Fruit fly (Drosophila melanogaster) whole organism, embryonic: Measurements from ENCODE around the gene CG31525.

ENCODE experiments used
- Ada2b ChIP-seq: fragments of 200-800 bp; sonication (Bioruptor generic); IDR thresholded peaks from 2 replicates; pipeline ENCODE4 v1.3.6; 2022; ENCODE audit warnings: missing biosample characterization, missing genetic modification characterization
- Adf1 ChIP-seq: fragments of 200-800 bp; sonication (Bioruptor generic); IDR thresholded peaks from 2 replicates; pipeline ENCODE4 v1.3.6; 2022; ENCODE audit warnings: missing biosample characterization, missing genetic modification characterization
- CG10979 ChIP-seq: fragments of 200-800 bp; sonication (Bioruptor generic); optimal IDR thresholded peaks from 2 replicates; lab custom pipeline; 2018; ENCODE audit warnings: missing biosample characterization, mild to moderate bottlenecking, missing genetic modification characterization, moderate library complexity
- CG1233 ChIP-seq: fragments of 200-800 bp; sonication (Bioruptor generic); optimal IDR thresholded peaks from 4 replicates; lab custom pipeline; 2018; ENCODE audit warnings: missing biosample characterization, mild to moderate bottlenecking, missing genetic modification characterization
- CG13624 ChIP-seq: fragments of 200-800 bp; sonication (Bioruptor generic); optimal IDR thresholded peaks from 2 replicates; lab custom pipeline; 2016; ENCODE audit warnings: missing biosample characterization, missing genetic modification characterization
- CG15479 ChIP-seq: fragments of 200-800 bp; sonication (Bioruptor generic); optimal IDR thresholded peaks from 3 replicates; lab custom pipeline; 2019; ENCODE audit warnings: missing biosample characterization, mild to moderate bottlenecking, missing genetic modification characterization, moderate library complexity
- CG15514 ChIP-seq: fragments of 200-800 bp; sonication (Bioruptor generic); optimal IDR thresholded peaks from 3 replicates; lab custom pipeline; 2017; ENCODE audit warnings: missing biosample characterization, missing genetic modification characterization, mild to moderate bottlenecking, moderate library complexity, missing genetic modification reagents
- CG16813 ChIP-seq: fragments of 200-800 bp; sonication (Bioruptor generic); IDR thresholded peaks from 3 replicates; pipeline ENCODE4 v1.3.6; 2022; ENCODE audit warnings: missing biosample characterization, missing genetic modification characterization; ENCODE audit not compliant: partially characterized antibody
- CG17385 ChIP-seq: fragments of 200-800 bp; sonication (Bioruptor generic); optimal IDR thresholded peaks from 3 replicates; lab custom pipeline; 2018; ENCODE audit warnings: missing biosample characterization, mild to moderate bottlenecking, missing genetic modification characterization
- CG2678 ChIP-seq: fragments of 200-800 bp; sonication (Bioruptor generic); optimal IDR thresholded peaks from 3 replicates; lab custom pipeline; 2019; ENCODE audit warnings: missing biosample characterization, mild to moderate bottlenecking, missing genetic modification characterization, moderate library complexity
- CG31441 ChIP-seq: fragments of 200-800 bp; sonication (Bioruptor generic); IDR thresholded peaks from 2 replicates; pipeline ENCODE4 v1.3.6; 2022; ENCODE audit warnings: missing biosample characterization, missing genetic modification characterization
- CG34224 ChIP-seq: fragments of 200-800 bp; sonication (Bioruptor generic); IDR thresholded peaks from 3 replicates; pipeline ENCODE4 v1.3.6; 2022; ENCODE audit warnings: missing biosample characterization, missing genetic modification characterization; ENCODE audit not compliant: partially characterized antibody
- CG34376 ChIP-seq: fragments of 200-800 bp; sonication (Bioruptor generic); optimal IDR thresholded peaks from 2 replicates; lab custom pipeline; 2018; ENCODE audit warnings: missing biosample characterization, mild to moderate bottlenecking, missing genetic modification characterization
- CG34422 ChIP-seq: fragments of 200-800 bp; sonication (Bioruptor generic); IDR thresholded peaks from 3 replicates; pipeline ENCODE4 v1.3.6; 2022; ENCODE audit warnings: missing biosample characterization, missing genetic modification characterization
- CG6254 ChIP-seq: fragments of 200-800 bp; sonication (Bioruptor generic); optimal IDR thresholded peaks from 3 replicates; lab custom pipeline; 2017; ENCODE audit warnings: mild to moderate bottlenecking, missing biosample characterization, missing genetic modification reagents, missing genetic modification characterization
- D19B ChIP-seq: fragments of 200-800 bp; sonication (Bioruptor generic); optimal IDR thresholded peaks from 2 replicates; lab custom pipeline; 2017; ENCODE audit warnings: missing biosample characterization, mild to moderate bottlenecking, missing genetic modification characterization
- Dll ChIP-seq: fragments of 200-800 bp; sonication (Bioruptor generic); IDR thresholded peaks from 4 replicates; pipeline ENCODE4 v1.3.6; 2022; ENCODE audit warnings: missing biosample characterization, missing genetic modification characterization; ENCODE audit not compliant: partially characterized antibody
- Med ChIP-seq: fragments of 200-800 bp; sonication (Bioruptor generic); peaks from one replicate; lab custom pipeline; 2016; ENCODE audit warnings: missing biosample characterization, missing genetic modification characterization, mild to moderate bottlenecking, inconsistent platforms, moderate library complexity
- Myb ChIP-seq: fragments of 200-800 bp; sonication (Bioruptor generic); optimal IDR thresholded peaks from 2 replicates; lab custom pipeline; 2016; ENCODE audit warnings: missing biosample characterization, missing genetic modification characterization
- Pdp1 ChIP-seq, 2 experiments: fragments of 200-800 bp; sonication (Bioruptor generic); optimal IDR thresholded peaks; 3 replicates each; lab custom pipeline; 2016; ENCODE audit warnings: missing biosample characterization in 2 of 2, missing genetic modification characterization in 2 of 2, mild to moderate bottlenecking in 1 of 2, moderate library complexity in 1 of 2
- Rfx ChIP-seq: fragments of 200-800 bp; sonication (Bioruptor generic); IDR thresholded peaks from 2 replicates; pipeline ENCODE4 v1.3.6; 2022; ENCODE audit warnings: missing biosample characterization, missing genetic modification characterization
- Side ChIP-seq: fragments of 200-800 bp; sonication (Bioruptor generic); optimal IDR thresholded peaks from 2 replicates; lab custom pipeline; 2016; ENCODE audit warnings: missing biosample characterization, missing genetic modification characterization
- bigmax ChIP-seq: fragments of 200-800 bp; sonication (Bioruptor generic); optimal IDR thresholded peaks from 2 replicates; lab custom pipeline; 2018; ENCODE audit warnings: missing biosample characterization, mild to moderate bottlenecking, missing genetic modification characterization
- chinmo ChIP-seq: fragments of 200-800 bp; sonication (Bioruptor generic); IDR thresholded peaks from 4 replicates; pipeline ENCODE4 v1.3.6; 2022; ENCODE audit warnings: missing biosample characterization, missing genetic modification characterization; ENCODE audit not compliant: partially characterized antibody
- ci ChIP-seq: fragments of 200-800 bp; sonication (Bioruptor generic); IDR thresholded peaks from 3 replicates; pipeline ENCODE4 v1.3.6; 2022; ENCODE audit warnings: missing biosample characterization, missing genetic modification characterization
- crol ChIP-seq: fragments of 200-800 bp; sonication (Bioruptor generic); IDR thresholded peaks from 2 replicates; pipeline ENCODE4 v1.3.6; 2022; ENCODE audit warnings: missing biosample characterization, missing genetic modification characterization
- cwo ChIP-seq: fragments of 200-800 bp; sonication (Bioruptor generic); optimal IDR thresholded peaks from 3 replicates; lab custom pipeline; 2017; ENCODE audit warnings: missing biosample characterization, missing genetic modification characterization, mild to moderate bottlenecking, moderate library complexity, missing genetic modification reagents
- da ChIP-seq: fragments of 200-800 bp; sonication (Bioruptor generic); optimal IDR thresholded peaks from 2 replicates; lab custom pipeline; 2016; ENCODE audit warnings: missing biosample characterization, missing genetic modification characterization
- ewg ChIP-seq: fragments of 200-800 bp; sonication (Bioruptor generic); optimal IDR thresholded peaks from 3 replicates; lab custom pipeline; 2017; ENCODE audit warnings: mild to moderate bottlenecking, missing biosample characterization, missing genetic modification reagents, missing genetic modification characterization
- exex ChIP-seq: fragments of 200-800 bp; sonication (Bioruptor generic); optimal IDR thresholded peaks from 4 replicates; lab custom pipeline; 2018; ENCODE audit warnings: missing biosample characterization, mild to moderate bottlenecking, missing genetic modification characterization, moderate library complexity
- gem ChIP-seq: fragments of 200-800 bp; sonication (Bioruptor generic); optimal IDR thresholded peaks from 2 replicates; lab custom pipeline; 2019; ENCODE audit warnings: missing biosample characterization, mild to moderate bottlenecking, missing genetic modification characterization, moderate library complexity
- ham ChIP-seq: fragments of 200-800 bp; sonication (Bioruptor generic); IDR thresholded peaks from 2 replicates; pipeline ENCODE4 v1.3.6; 2022; ENCODE audit warnings: missing biosample characterization, missing genetic modification characterization
- hkb ChIP-seq, 2 experiments: fragments of 200-800 bp in 1 of 2; fragments of >200 bp in 1 of 2; sonication (Bioruptor generic) in 1 of 2; IDR thresholded peaks in 1 of 2; optimal IDR thresholded peaks in 1 of 2; 2 replicates each; pipeline versions ENCODE4 v1.3.6 to Lab custom; 2017 to 2022; ENCODE audit warnings: missing biosample characterization in 1 of 2, missing genetic modification characterization in 1 of 2
- mirr ChIP-seq: fragments of 200-800 bp; sonication (Bioruptor generic); optimal IDR thresholded peaks from 3 replicates; lab custom pipeline; 2018; ENCODE audit warnings: missing biosample characterization, mild to moderate bottlenecking, missing genetic modification characterization
- pho ChIP-seq: fragments of 200-800 bp; sonication (Bioruptor generic); optimal IDR thresholded peaks from 2 replicates; lab custom pipeline; 2016; ENCODE audit warnings: missing biosample characterization, missing genetic modification characterization
- psq ChIP-seq: fragments of 200-800 bp; sonication (Bioruptor generic); optimal IDR thresholded peaks from 2 replicates; lab custom pipeline; 2017; ENCODE audit warnings: missing biosample characterization, missing genetic modification characterization
- pum ChIP-seq: fragments of 200-800 bp; sonication (Bioruptor generic); optimal IDR thresholded peaks from 2 replicates; lab custom pipeline; 2016; ENCODE audit warnings: missing biosample characterization, missing genetic modification characterization
- sd ChIP-seq: fragments of 200-800 bp; sonication (Bioruptor generic); optimal IDR thresholded peaks from 3 replicates; lab custom pipeline; 2018; ENCODE audit warnings: missing biosample characterization, mild to moderate bottlenecking, missing genetic modification characterization, moderate library complexity
- shn ChIP-seq: fragments of 200-800 bp; sonication (Bioruptor generic); optimal IDR thresholded peaks from 3 replicates; lab custom pipeline; 2016; ENCODE audit warnings: missing biosample characterization, missing genetic modification characterization
- sim ChIP-seq: fragments of 200-800 bp; sonication (Bioruptor generic); IDR thresholded peaks from 2 replicates; pipeline ENCODE4 v1.3.6; 2022; ENCODE audit warnings: missing biosample characterization, missing genetic modification characterization
- sug ChIP-seq: fragments of 200-800 bp; optimal IDR thresholded peaks from 2 replicates; lab custom pipeline; 2019; ENCODE audit warnings: missing biosample characterization, mild to moderate bottlenecking, missing genetic modification characterization, moderate library complexity
- tup ChIP-seq: fragments of 200-800 bp; sonication (Bioruptor generic); optimal IDR thresholded peaks from 2 replicates; lab custom pipeline; 2016; ENCODE audit warnings: missing biosample characterization, mild to moderate bottlenecking, missing genetic modification characterization, moderate library complexity
- vfl ChIP-seq: fragments of 200-800 bp; sonication (Bioruptor generic); optimal IDR thresholded peaks from 2 replicates; lab custom pipeline; 2016; ENCODE audit warnings: missing biosample characterization, missing genetic modification characterization
- z ChIP-seq: fragments of 200-800 bp; sonication (Bioruptor generic); IDR thresholded peaks from 3 replicates; pipeline ENCODE4 v1.3.6; 2022; ENCODE audit warnings: missing biosample characterization, missing genetic modification characterization
- zen ChIP-seq: fragments of 200-800 bp; sonication (Bioruptor generic); optimal IDR thresholded peaks from 3 replicates; lab custom pipeline; 2018; ENCODE audit warnings: missing biosample characterization, mild to moderate bottlenecking, missing genetic modification characterization, moderate library complexity

Gene CG31525

dm6 chr3R:4445083-4445482 is 18.3 kb downstream of the CG31525 start (continued):
- TF ChIP-seq CG10979 (tag; lab: Kevin White, UChicago) (no peak), Ada2b (GFP tag; lab: Robert Waterston, UW) (no peak)

- TF ChIP-seq Pdp1 (GFP tag; optimal IDR thresholded peaks at IDR 0.05; lab: Kevin White, UChicago) (peak in 1 of 2 experiments; percentile 39), mirr (GFP tag; lab: Kevin White, UChicago) (peak; percentile 83), sd (tag; lab: Kevin White, UChicago) (peak; percentile 39), D19B (no peak), CG17385 (GFP tag; lab: Kevin White, UChicago) (no peak), sug (tag; lab: Kevin White, UChicago) (peak; percentile 43), CG15479 (peak; percentile 12), exex (tag; lab: Kevin White, UChicago) (peak; percentile 83), zen (tag; lab: Kevin White, UChicago) (no peak), tup (GFP tag; lab: Kevin White, UChicago) (no peak), pho (no peak), Myb (GFP tag; lab: Kevin White, UChicago) (no peak), CG34376 (GFP tag; lab: Kevin White, UChicago) (peak; percentile 2), da (GFP tag; lab: Kevin White, UChicago) (no peak), vfl (GFP tag; lab: Kevin White, UChicago) (no peak), Med (GFP tag; lab: Kevin White, UChicago) (peak; percentile 33), CG15514 (GFP tag; lab: Kevin White, UChicago) (no peak), chinmo (GFP tag; lab: Robert Waterston, UW) (0 out of 4 replicates have a peak, but pooled peaks have one; percentile 24), Ada2b (GFP tag; lab: Robert Waterston, UW) (no peak), CG31441 (GFP tag; lab: Robert Waterston, UW) (no peak), pum (GFP tag; lab: Kevin White, UChicago) (no peak), hkb (optimal IDR thresholded peaks at IDR 0.05; lab: Kevin White, UChicago) (no peak), hkb (GFP tag; IDR thresholded peaks at IDR 0.05; lab: Robert Waterston, UW) (no peak)
These were observed 19.8 kb downstream of the CG31525 start for dm6 chr3R:4446455-4447224.

dm6 chr3R:4449256-4449655 is 22.4 kb downstream of the CG31525 start:
- TF ChIP-seq Dll (GFP tag; lab: Robert Waterston, UW) (0 out of 4 replicates have a peak, but pooled peaks have one; percentile 28), CG34224 (GFP tag; lab: Robert Waterston, UW) (0 out of 3 replicates have a peak, but pooled peaks have one; percentile 23), CG34422 (GFP tag; lab: Robert Waterston, UW) (peak; percentile 48; the same call in 1 of the 3 replicates), crol (0 out of 2 replicates have a peak, but pooled peaks have one; percentile 20), gem (tag; lab: Kevin White, UChicago) (no peak), z (GFP tag; lab: Robert Waterston, UW) (0 out of 3 replicates have a peak, but pooled peaks have one; percentile 11), ci (GFP tag; lab: Robert Waterston, UW) (peak; percentile 28; the same call in 1 of the 3 replicates), ham (GFP tag; lab: Robert Waterston, UW) (no peak), CG16813 (no peak), shn (GFP tag; lab: Kevin White, UChicago) (no peak), CG13624 (GFP tag; lab: Kevin White, UChicago) (no peak), bigmax (GFP tag; lab: Kevin White, UChicago) (no peak), psq (GFP tag; lab: Kevin White, UChicago) (no peak), pho (no peak), sim (0 out of 2 replicates have a peak, but pooled peaks have one; percentile 25), cwo (GFP tag; lab: Kevin White, UChicago) (peak; percentile 91), Rfx (GFP tag; lab: Robert Waterston, UW) (no peak), CG2678 (tag; lab: Kevin White, UChicago) (no peak), Adf1 (GFP tag; lab: Robert Waterston, UW) (peak; percentile 33; the same call in 1 of the 2 replicates), ewg (peak; percentile 3), Side (GFP tag; lab: Kevin White, UChicago) (no peak), CG1233 (GFP tag; lab: Kevin White, UChicago) (no peak), CG6254 (GFP tag; lab: Kevin White, UChicago) (no peak)
